Worm (Caenorhabditis elegans) whole organism, L4 larva: Measurements from ENCODE around the gene unc-86.

Experiments
- T26A8.4 ChIP-seq: fragments of 200-800 bp; sonication (Bioruptor generic); IDR thresholded peaks from 2 replicates; pipeline ENCODE4 v1.3.6; 2022; ENCODE audit warnings: missing genetic modification characterization, missing compliant biosample characterization
- Y48G9A.11 ChIP-seq: fragments of 200-800 bp; sonication (Bioruptor generic); IDR thresholded peaks from 2 replicates; pipeline ENCODE4 v1.3.6; 2022; ENCODE audit warnings: missing genetic modification reagents, missing genetic modification characterization, missing compliant biosample characterization
- Y75B8A.6 ChIP-seq: fragments of 200-800 bp; sonication (Bioruptor generic); IDR thresholded peaks from 2 replicates; pipeline ENCODE4 v1.3.6; 2022; ENCODE audit warnings: missing genetic modification reagents, missing genetic modification characterization, missing compliant biosample characterization
- ZK337.2 ChIP-seq: fragments of 200-800 bp; sonication (Bioruptor generic); IDR thresholded peaks from 2 replicates; pipeline ENCODE4 v1.3.6; 2022; ENCODE audit warnings: missing genetic modification reagents, missing genetic modification characterization, missing compliant biosample characterization
- ZK546.5 ChIP-seq, 2 experiments: sonication (generic microtip); optimal IDR thresholded peaks; 2 replicates each; lab custom pipeline; 2017; ENCODE audit warnings: missing biosample characterization in 2 of 2, missing genetic modification characterization in 2 of 2
- aha-1 ChIP-seq: fragments of 150-350 bp; peaks from one replicate; lab custom pipeline; 2014; ENCODE audit warnings: missing biosample characterization, missing genetic modification characterization
- aly-2 ChIP-seq: sonication (generic microtip); optimal IDR thresholded peaks from 2 replicates; lab custom pipeline; 2018; ENCODE audit warnings: missing biosample characterization, missing genetic modification characterization
- arid-1 ChIP-seq: fragments of 200-800 bp; sonication (Bioruptor generic); conservative IDR thresholded peaks from 2 replicates; pipeline ENCODE4 v1.3.6; 2022; ENCODE audit warnings: missing genetic modification reagents, missing genetic modification characterization, missing compliant biosample characterization
- ceh-28 ChIP-seq: fragments of 150-350 bp; optimal IDR thresholded peaks from 2 replicates; lab custom pipeline; 2014; ENCODE audit warnings: missing biosample characterization, missing genetic modification reagents, missing genetic modification characterization
- ceh-32 ChIP-seq: sonication (generic microtip); optimal IDR thresholded peaks from 2 replicates; lab custom pipeline; 2016; ENCODE audit warnings: mild to moderate bottlenecking, missing genetic modification characterization, missing compliant biosample characterization; ENCODE audit not compliant: poor library complexity
- ceh-62 ChIP-seq: sonication (generic microtip); optimal IDR thresholded peaks from 2 replicates; lab custom pipeline; 2017; ENCODE audit warnings: missing biosample characterization, missing genetic modification characterization
- ctbp-1 ChIP-seq: fragments of 200-800 bp; sonication (Bioruptor generic); IDR thresholded peaks from 2 replicates; pipeline ENCODE4 v1.3.6; 2022; ENCODE audit warnings: missing genetic modification reagents, missing genetic modification characterization, missing compliant biosample characterization
- daf-12 ChIP-seq: fragments of 150-350 bp; optimal IDR thresholded peaks from 2 replicates; lab custom pipeline; 2014; ENCODE audit warnings: missing biosample characterization, missing genetic modification reagents, missing genetic modification characterization
- daf-16 ChIP-seq, 3 experiments: sonication (generic microtip); optimal IDR thresholded peaks; 2 replicates each; lab custom pipeline; 2016 to 2017; ENCODE audit warnings: missing genetic modification characterization in 3 of 3, missing genetic modification reagents in 3 of 3, mild to moderate bottlenecking in 2 of 3, missing compliant biosample characterization in 2 of 3, missing biosample characterization in 1 of 3, moderate library complexity in 1 of 3
- daf-19 ChIP-seq: fragments of 200-800 bp; sonication (Bioruptor generic); conservative IDR thresholded peaks from 2 replicates; pipeline ENCODE4 v1.3.6; 2022; ENCODE audit warnings: missing genetic modification characterization, missing compliant biosample characterization
- dmd-6 ChIP-seq: fragments of 200-800 bp; sonication (Bioruptor generic); IDR thresholded peaks from 2 replicates; pipeline ENCODE4 v1.3.6; 2022; ENCODE audit warnings: missing genetic modification reagents, missing genetic modification characterization, missing compliant biosample characterization
- dmd-8 ChIP-seq: fragments of 200-800 bp; sonication (Bioruptor generic); IDR thresholded peaks from 2 replicates; pipeline ENCODE4 v1.3.6; 2022; ENCODE audit warnings: missing genetic modification characterization, missing compliant biosample characterization
- dpl-1 ChIP-seq: fragments of 150-350 bp; optimal IDR thresholded peaks from 2 replicates; lab custom pipeline; 2014; ENCODE audit warnings: missing biosample characterization, missing genetic modification reagents, missing genetic modification characterization
- duxl-1 ChIP-seq: sonication (generic microtip); optimal IDR thresholded peaks from 2 replicates; lab custom pipeline; 2016; ENCODE audit warnings: mild to moderate bottlenecking, missing genetic modification characterization, moderate library complexity, missing compliant biosample characterization; ENCODE audit not compliant: poor library complexity
- dve-1 ChIP-seq: sonication (generic microtip); optimal IDR thresholded peaks from 2 replicates; lab custom pipeline; 2017; ENCODE audit warnings: antibody characterized with exemption, mild to moderate bottlenecking, missing genetic modification characterization, missing compliant biosample characterization; ENCODE audit not compliant: insufficient read depth
- egl-43 ChIP-seq: fragments of 200-800 bp; sonication (Bioruptor generic); IDR thresholded peaks from 2 replicates; pipeline ENCODE4 v1.3.6; 2022; ENCODE audit warnings: missing genetic modification reagents, missing genetic modification characterization, missing compliant biosample characterization
- hif-1 ChIP-seq, 2 experiments: sonication (generic microtip); optimal IDR thresholded peaks; 2 replicates each; lab custom pipeline; 2016 to 2017; ENCODE audit warnings: missing compliant biosample characterization in 2 of 2, missing genetic modification characterization in 2 of 2, missing genetic modification reagents in 2 of 2, missing genotype in 2 of 2, mild to moderate bottlenecking in 1 of 2
- hlh-30 ChIP-seq: sonication (generic microtip); optimal IDR thresholded peaks from 2 replicates; lab custom pipeline; 2017; ENCODE audit warnings: antibody characterized with exemption, mild to moderate bottlenecking, missing genetic modification characterization, missing compliant biosample characterization; ENCODE audit not compliant: insufficient read depth
- hmg-1.1 ChIP-seq: fragments of 200-800 bp; sonication (Bioruptor generic); IDR thresholded peaks from 2 replicates; pipeline ENCODE4 v1.3.6; 2022; ENCODE audit warnings: missing genetic modification reagents, missing genetic modification characterization, missing compliant biosample characterization
- jun-1 ChIP-seq: fragments of 150-350 bp; optimal IDR thresholded peaks from 2 replicates; lab custom pipeline; 2014; ENCODE audit warnings: missing biosample characterization, missing genetic modification reagents, missing genetic modification characterization
- lim-7 ChIP-seq: fragments of 200-800 bp; sonication (Bioruptor generic); IDR thresholded peaks from 2 replicates; pipeline ENCODE4 v1.3.6; 2022; ENCODE audit warnings: missing genetic modification characterization, missing compliant biosample characterization
- lin-15B ChIP-seq: fragments of 150-350 bp; sonication (generic microtip); optimal IDR thresholded peaks from 3 replicates; lab custom pipeline; 2014; ENCODE audit warnings: missing biosample characterization, missing genetic modification characterization
- lin-29 ChIP-seq: fragments of 200-800 bp; sonication (Bioruptor generic); IDR thresholded peaks from 2 replicates; pipeline ENCODE4 v1.3.6; 2022; ENCODE audit warnings: missing genetic modification reagents, missing genetic modification characterization, missing compliant biosample characterization
- lin-38 ChIP-seq: fragments of 200-800 bp; sonication (Bioruptor generic); IDR thresholded peaks from 2 replicates; pipeline ENCODE4 v1.3.6; 2022; ENCODE audit warnings: missing genetic modification reagents, missing genetic modification characterization, missing compliant biosample characterization
- lin-39 ChIP-seq: fragments of 150-350 bp; optimal IDR thresholded peaks from 2 replicates; lab custom pipeline; 2014; ENCODE audit warnings: missing biosample characterization, missing genetic modification reagents, missing genetic modification characterization
- lir-3 ChIP-seq: sonication (generic microtip); optimal IDR thresholded peaks from 2 replicates; lab custom pipeline; 2016; ENCODE audit warnings: mild to moderate bottlenecking, missing genetic modification characterization, missing compliant biosample characterization
- nhr-10 ChIP-seq: fragments of 150-350 bp; optimal IDR thresholded peaks from 2 replicates; lab custom pipeline; 2014; ENCODE audit warnings: missing biosample characterization, missing genetic modification characterization
- nhr-102 ChIP-seq: sonication (generic microtip); optimal IDR thresholded peaks from 2 replicates; lab custom pipeline; 2016; ENCODE audit warnings: mild to moderate bottlenecking, missing genetic modification characterization, moderate library complexity, missing compliant biosample characterization
- nhr-11 ChIP-seq: fragments of 150-350 bp; optimal IDR thresholded peaks from 2 replicates; lab custom pipeline; 2014; ENCODE audit warnings: missing biosample characterization, missing genetic modification characterization
- nhr-28 ChIP-seq: fragments of 150-350 bp; optimal IDR thresholded peaks from 2 replicates; lab custom pipeline; 2014; ENCODE audit warnings: missing biosample characterization, missing genetic modification characterization
- nhr-42 ChIP-seq: fragments of 200-800 bp; sonication (Bioruptor generic); IDR thresholded peaks from 2 replicates; pipeline ENCODE4 v1.3.6; 2022; ENCODE audit warnings: missing genetic modification characterization, missing compliant biosample characterization
- nhr-48 ChIP-seq: sonication (generic microtip); optimal IDR thresholded peaks from 2 replicates; lab custom pipeline; 2016; ENCODE audit warnings: mild to moderate bottlenecking, missing genetic modification characterization, missing compliant biosample characterization
- nhr-6 ChIP-seq: fragments of 150-350 bp; optimal IDR thresholded peaks from 2 replicates; lab custom pipeline; 2014; ENCODE audit warnings: missing biosample characterization, missing genetic modification characterization
- nhr-76 ChIP-seq: fragments of 150-350 bp; optimal IDR thresholded peaks from 2 replicates; lab custom pipeline; 2014; ENCODE audit warnings: missing biosample characterization, missing genetic modification characterization
- pha-4 ChIP-seq, 2 experiments: fragments of 150-350 bp in 1 of 2; fragments of 200-800 bp in 1 of 2; sonication (Bioruptor generic) in 1 of 2; IDR thresholded peaks in 1 of 2; optimal IDR thresholded peaks in 1 of 2; 2 replicates each; pipeline versions ENCODE4 v1.3.6 to Lab custom; 2014 to 2022; ENCODE audit warnings: missing genetic modification characterization in 2 of 2, missing genetic modification reagents in 2 of 2, missing biosample characterization in 1 of 2, missing compliant biosample characterization in 1 of 2
- spr-1 ChIP-seq: sonication (generic microtip); optimal IDR thresholded peaks from 2 replicates; lab custom pipeline; 2016; ENCODE audit warnings: mild to moderate bottlenecking, missing genetic modification characterization, missing compliant biosample characterization
- spr-3 ChIP-seq: fragments of 200-800 bp; sonication (Bioruptor generic); optimal IDR thresholded peaks from 2 replicates; lab custom pipeline; 2018; ENCODE audit warnings: mild to moderate bottlenecking, missing genetic modification characterization, missing compliant biosample characterization
- tra-1 ChIP-seq: fragments of 200-800 bp; sonication (Bioruptor generic); IDR thresholded peaks from 2 replicates; pipeline ENCODE4 v1.3.6; 2022; ENCODE audit warnings: missing genetic modification reagents, missing genetic modification characterization, missing compliant biosample characterization
- unc-130 ChIP-seq: sonication (generic microtip); optimal IDR thresholded peaks from 2 replicates; lab custom pipeline; 2016; ENCODE audit warnings: missing genetic modification reagents, missing genetic modification characterization, missing compliant biosample characterization
- vab-7 ChIP-seq: fragments of 200-800 bp; sonication (Bioruptor generic); IDR thresholded peaks from 2 replicates; pipeline ENCODE4 v1.3.6; 2022; ENCODE audit warnings: missing genetic modification reagents, missing genetic modification characterization, missing compliant biosample characterization
- zag-1 ChIP-seq: fragments of 150-350 bp; optimal IDR thresholded peaks from 2 replicates; lab custom pipeline; 2014; ENCODE audit warnings: missing biosample characterization, missing genetic modification characterization
- zfp-3 ChIP-seq: fragments of 200-800 bp; sonication (Bioruptor generic); conservative IDR thresholded peaks from 2 replicates; pipeline ENCODE4 v1.3.6; 2022; ENCODE audit warnings: missing genetic modification reagents, missing genetic modification characterization, missing compliant biosample characterization

unc-86 gene

ce11 chrIII:8164771-8165170, 51.4 kb downstream of the unc-86 start:
- TF ChIP-seq ceh-62 (tag; lab: Kevin White, UChicago) (no peak), nhr-6 (tag; lab: Kevin White, UChicago) (no peak), aha-1 (tag; lab: Kevin White, UChicago) (peak; percentile 97)

DNA sequence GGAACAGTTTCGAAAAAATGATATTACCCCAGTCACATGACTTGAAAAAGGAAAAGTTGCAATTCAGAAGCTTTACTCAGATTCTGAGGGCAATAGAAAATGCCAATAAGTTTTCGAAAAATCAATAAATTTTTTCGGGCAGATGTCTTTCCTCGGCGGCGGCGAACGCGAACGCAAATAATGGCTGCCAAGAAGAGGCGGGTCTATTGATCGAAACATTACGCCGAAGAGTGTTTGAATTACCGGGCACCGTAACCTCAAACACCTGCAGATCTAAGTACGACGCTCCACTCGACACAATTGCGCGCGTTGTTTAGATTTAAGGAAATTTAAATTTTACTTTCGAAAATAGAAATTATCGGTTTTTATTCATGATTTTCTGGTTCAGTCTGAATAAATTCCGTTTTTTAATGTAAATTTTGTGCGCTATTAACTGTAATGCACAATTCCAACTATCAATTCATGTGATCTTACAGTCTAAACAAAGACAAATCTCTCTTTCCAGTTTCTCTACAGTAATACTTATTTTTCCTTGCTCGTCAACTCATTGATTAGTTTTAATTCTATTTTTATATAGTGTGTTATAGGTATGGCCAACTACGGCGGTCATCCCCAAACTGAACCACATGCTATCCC, 52.2 kb downstream of the unc-86 start, which contains the start of gene prp-8:
TSS of gene prp-8 (plus strand) at position 586 of the 636 bp plus-strand sequence.
- TF ChIP-seq hif-1 (tag; optimal IDR thresholded peaks at IDR 0.05; lab: Kevin White, UChicago) (peak in 1 of 2 experiments; percentile 80), hmg-1.1 (GFP tag; lab: Robert Waterston, UW) (peak; percentile 76), nhr-76 (tag; lab: Kevin White, UChicago) (no peak), duxl-1 (peak; percentile 83), nhr-11 (tag; lab: Kevin White, UChicago) (peak; percentile 68), hlh-30 (peak; percentile 91), spr-3 (no peak), zag-1 (tag; lab: Kevin White, UChicago) (no peak), lin-15B (tag; lab: Kevin White, UChicago) (peak; percentile 29), ceh-28 (tag; lab: Kevin White, UChicago) (peak; percentile 77), ZK546.5 (tag; optimal IDR thresholded peaks at IDR 0.05; lab: Kevin White, UChicago) (peak in 1 of 2 experiments; percentile 94), lim-7 (GFP tag; lab: Robert Waterston, UW) (no peak), lin-29 (GFP tag; lab: Robert Waterston, UW) (no peak), nhr-10 (no peak), unc-130 (GFP tag; lab: Kevin White, UChicago) (peak; percentile 25), nhr-48 (peak; percentile 16), nhr-28 (tag; lab: Kevin White, UChicago) (peak; percentile 51), nhr-42 (0 out of 2 replicates have a peak, but pooled peaks have one; percentile 26), aha-1 (tag; lab: Kevin White, UChicago) (peak; percentile 99), jun-1 (tag; lab: Kevin White, UChicago) (no peak), Y75B8A.6 (GFP tag; lab: Robert Waterston, UW) (peak; percentile 58; the same call in 1 of the 2 replicates), dmd-6 (GFP tag; lab: Robert Waterston, UW) (peak; percentile 68), spr-1 (peak; percentile 31), pha-4 (GFP tag; IDR thresholded peaks at IDR 0.05; lab: Robert Waterston, UW) (no peak), pha-4 (tag; optimal IDR thresholded peaks at IDR 0.05; lab: Kevin White, UChicago) (peak; percentile 94), egl-43 (GFP tag; lab: Robert Waterston, UW) (peak; percentile 53; the same call in 1 of the 2 replicates), dpl-1 (GFP tag; lab: Kevin White, UChicago) (peak; percentile 91), lin-38 (GFP tag; lab: Robert Waterston, UW) (peak; percentile 79), nhr-102 (tag; lab: Kevin White, UChicago) (peak; percentile 20), arid-1 (GFP tag; lab: Robert Waterston, UW) (peak; percentile 74), dmd-8 (GFP tag; lab: Robert Waterston, UW) (no peak), daf-12 (no peak), daf-19 (GFP tag; lab: Robert Waterston, UW) (no peak), ceh-32 (tag; lab: Kevin White, UChicago) (no peak), aly-2 (tag; lab: Kevin White, UChicago) (no peak), ZK337.2 (no peak), lir-3 (tag; lab: Kevin White, UChicago) (no peak), tra-1 (GFP tag; lab: Robert Waterston, UW) (0 out of 2 replicates have a peak, but pooled peaks have one; percentile 43), T26A8.4 (peak; percentile 74), Y48G9A.11 (peak; percentile 95), zfp-3 (0 out of 2 replicates have a peak, but pooled peaks have one; percentile 58), daf-16 (GFP tag; optimal IDR thresholded peaks at IDR 0.05; lab: Kevin White, UChicago) (no peak), daf-16 (tag; optimal IDR thresholded peaks at IDR 0.05; lab: Kevin White, UChicago) (peak; percentile 74), dve-1 (tag; lab: Kevin White, UChicago) (peak; percentile 92), vab-7 (GFP tag; lab: Robert Waterston, UW) (peak; percentile 26; the same call in 1 of the 2 replicates), ctbp-1 (GFP tag; lab: Robert Waterston, UW) (peak; percentile 68), lin-39 (tag; lab: Kevin White, UChicago) (no peak)
